Fruit fly (Drosophila melanogaster) S2 (cell line): Measurements from ENCODE around the gene Asciz.

Source experiments
- CG8478 ChIP-seq: fragments of >200 bp; optimal IDR thresholded peaks from 2 replicates; lab custom pipeline; 2018
- CTCF ChIP-seq, 2 experiments: fragments of >200 bp; optimal IDR thresholded peaks; 2 replicates each; lab custom pipeline; 2018

dm6 chr3L:3198447-3199402 is 32.7 kb upstream of the Asciz start, which contains the start of the genes CG32276 and gry:
- TF ChIP-seq CG8478 (lab: Kevin White, UChicago) (no peak), CTCF (optimal IDR thresholded peaks at IDR 0.05; lab: Kevin White, UChicago) (no peak)
